Fruit fly (Drosophila melanogaster) whole organism, prepupa: ENCODE results near the gene CG5149.
A peak's percentile ranks its signal among the peaks of the same experiment; 100 is the strongest.

Source experiments
- CG10631 ChIP-seq: fragments of 200-800 bp; sonication (Bioruptor generic); optimal IDR thresholded peaks from 2 replicates; lab custom pipeline; 2016; ENCODE audit warnings: missing biosample characterization, missing genetic modification characterization
- CG10669 ChIP-seq: fragments of 200-800 bp; sonication (Bioruptor generic); optimal IDR thresholded peaks from 3 replicates; lab custom pipeline; 2018; ENCODE audit warnings: missing biosample characterization, mild to moderate bottlenecking, missing genetic modification characterization, moderate library complexity
- CG11294 ChIP-seq: fragments of 200-800 bp; sonication (Bioruptor generic); IDR thresholded peaks from 2 replicates; pipeline ENCODE4 v1.3.6; 2022; ENCODE audit warnings: missing biosample characterization, missing genetic modification characterization
- CG11762 ChIP-seq: fragments of 200-800 bp; sonication (Bioruptor generic); optimal IDR thresholded peaks from 3 replicates; lab custom pipeline; 2016; ENCODE audit warnings: missing biosample characterization, missing genetic modification characterization; ENCODE audit not compliant: insufficient read depth
- CG11902 ChIP-seq: fragments of 200-800 bp; sonication (Bioruptor generic); optimal IDR thresholded peaks from 3 replicates; lab custom pipeline; 2016; ENCODE audit warnings: missing biosample characterization, missing genetic modification characterization
- CG1621 ChIP-seq: fragments of 200-800 bp; sonication (Bioruptor generic); optimal IDR thresholded peaks from 3 replicates; lab custom pipeline; 2018; ENCODE audit warnings: missing biosample characterization, mild to moderate bottlenecking, missing genetic modification characterization
- CG3032 ChIP-seq: fragments of 200-800 bp; optimal IDR thresholded peaks from 2 replicates; lab custom pipeline; 2019; ENCODE audit warnings: missing biosample characterization, mild to moderate bottlenecking, missing genetic modification characterization, moderate library complexity
- CG31627 ChIP-seq: fragments of 200-800 bp; sonication (Bioruptor generic); optimal IDR thresholded peaks from 3 replicates; lab custom pipeline; 2016; ENCODE audit warnings: missing biosample characterization, missing genetic modification characterization
- CG32006 ChIP-seq: fragments of 200-800 bp; sonication (Bioruptor generic); optimal IDR thresholded peaks from 3 replicates; lab custom pipeline; 2017; ENCODE audit warnings: missing biosample characterization, mild to moderate bottlenecking, missing genetic modification characterization
- CG34406 ChIP-seq: fragments of 200-800 bp; sonication (Bioruptor generic); optimal IDR thresholded peaks from 3 replicates; lab custom pipeline; 2016; ENCODE audit warnings: missing biosample characterization, missing genetic modification characterization
- CG3919 ChIP-seq: fragments of 200-800 bp; sonication (Bioruptor generic); optimal IDR thresholded peaks from 3 replicates; lab custom pipeline; 2016; ENCODE audit warnings: missing biosample characterization, missing genetic modification characterization
- CG6163 ChIP-seq: fragments of 200-800 bp; sonication (Bioruptor generic); IDR thresholded peaks from 3 replicates; pipeline ENCODE4 v1.3.6; 2022; ENCODE audit warnings: missing biosample characterization, missing genetic modification characterization
- CG6276 ChIP-seq: fragments of 200-800 bp; sonication (Bioruptor generic); optimal IDR thresholded peaks from 2 replicates; lab custom pipeline; 2017; ENCODE audit warnings: missing biosample characterization, mild to moderate bottlenecking, missing genetic modification characterization
- CG6792 ChIP-seq: fragments of 200-800 bp; sonication (Bioruptor generic); optimal IDR thresholded peaks from 3 replicates; lab custom pipeline; 2016; ENCODE audit warnings: missing biosample characterization, missing genetic modification characterization
- CG6808 ChIP-seq: fragments of 200-800 bp; sonication (Bioruptor generic); optimal IDR thresholded peaks from 3 replicates; lab custom pipeline; 2017; ENCODE audit warnings: missing biosample characterization, missing genetic modification characterization, mild to moderate bottlenecking, moderate library complexity, missing genetic modification reagents
- CG6854 ChIP-seq: fragments of 200-800 bp; sonication (Bioruptor generic); optimal IDR thresholded peaks from 2 replicates; lab custom pipeline; 2017; ENCODE audit warnings: missing biosample characterization, mild to moderate bottlenecking, missing genetic modification characterization
- CG8319 ChIP-seq: fragments of 200-800 bp; sonication (Bioruptor generic); optimal IDR thresholded peaks from 3 replicates; lab custom pipeline; 2016; ENCODE audit warnings: missing biosample characterization, missing genetic modification characterization
- CG8632 ChIP-seq: fragments of 200-800 bp; sonication (Bioruptor generic); optimal IDR thresholded peaks from 3 replicates; lab custom pipeline; 2016; ENCODE audit warnings: missing biosample characterization, missing genetic modification characterization
- CG9139 ChIP-seq: fragments of 200-800 bp; sonication (Bioruptor generic); optimal IDR thresholded peaks from 3 replicates; lab custom pipeline; 2017; ENCODE audit warnings: missing biosample characterization, mild to moderate bottlenecking, missing genetic modification characterization
- Eip75B ChIP-seq: fragments of 200-800 bp; sonication (Bioruptor generic); optimal IDR thresholded peaks from 3 replicates; lab custom pipeline; 2016; ENCODE audit warnings: missing biosample characterization, missing genetic modification characterization
- Eip78C ChIP-seq: fragments of 200-800 bp; sonication (Bioruptor generic); peaks from one replicate; lab custom pipeline; 2016; ENCODE audit warnings: missing biosample characterization, missing genetic modification characterization
- Eip93F ChIP-seq: fragments of 200-800 bp; sonication (Bioruptor generic); optimal IDR thresholded peaks from 2 replicates; lab custom pipeline; 2016; ENCODE audit warnings: missing biosample characterization, mild to moderate bottlenecking, missing genetic modification characterization
- Ets21C ChIP-seq: fragments of 200-800 bp; sonication (Bioruptor generic); optimal IDR thresholded peaks from 3 replicates; lab custom pipeline; 2016; ENCODE audit warnings: missing biosample characterization, missing genetic modification characterization
- Gug ChIP-seq: fragments of 200-800 bp; sonication (Bioruptor generic); IDR thresholded peaks from 2 replicates; pipeline ENCODE4 v1.3.6; 2022; ENCODE audit warnings: missing biosample characterization, missing genetic modification characterization
- Hr38 ChIP-seq: sonication (Bioruptor generic); optimal IDR thresholded peaks from 2 replicates; lab custom pipeline; 2016; ENCODE audit warnings: missing biosample characterization, missing genetic modification characterization
- Hr4 ChIP-seq: fragments of 200-800 bp; sonication (Bioruptor generic); optimal IDR thresholded peaks from 3 replicates; lab custom pipeline; 2016; ENCODE audit warnings: missing biosample characterization, missing genetic modification characterization
- Lpt ChIP-seq: fragments of 200-800 bp; sonication (Bioruptor generic); optimal IDR thresholded peaks from 3 replicates; lab custom pipeline; 2016; ENCODE audit warnings: missing biosample characterization, missing genetic modification characterization
- Met ChIP-seq: fragments of 200-800 bp; sonication (Bioruptor generic); optimal IDR thresholded peaks from 3 replicates; lab custom pipeline; 2016; ENCODE audit warnings: missing biosample characterization, missing genetic modification characterization
- OdsH ChIP-seq: fragments of 200-800 bp; sonication (Bioruptor generic); optimal IDR thresholded peaks from 3 replicates; lab custom pipeline; 2016; ENCODE audit warnings: missing biosample characterization, missing genetic modification characterization
- Smox ChIP-seq: fragments of 200-800 bp; sonication (Bioruptor generic); optimal IDR thresholded peaks from 3 replicates; lab custom pipeline; 2016; ENCODE audit warnings: missing biosample characterization, missing genetic modification characterization
- Sox14 ChIP-seq: fragments of 200-800 bp; sonication (Bioruptor generic); optimal IDR thresholded peaks from 3 replicates; lab custom pipeline; 2016; ENCODE audit warnings: missing biosample characterization, missing genetic modification characterization
- Sox15 ChIP-seq: fragments of 200-800 bp; sonication (Bioruptor generic); optimal IDR thresholded peaks from 3 replicates; lab custom pipeline; 2016; ENCODE audit warnings: missing biosample characterization, missing genetic modification characterization
- achi ChIP-seq: fragments of 200-800 bp; sonication (Bioruptor generic); optimal IDR thresholded peaks from 3 replicates; lab custom pipeline; 2016; ENCODE audit warnings: missing biosample characterization, missing genetic modification characterization
- acj6 ChIP-seq: fragments of 200-800 bp; sonication (Bioruptor generic); optimal IDR thresholded peaks from 3 replicates; lab custom pipeline; 2016; ENCODE audit warnings: missing biosample characterization, missing genetic modification characterization
- cyc ChIP-seq: fragments of 200-800 bp; sonication (Bioruptor generic); optimal IDR thresholded peaks from 3 replicates; lab custom pipeline; 2016; ENCODE audit warnings: missing biosample characterization, missing genetic modification characterization
- dsx ChIP-seq: fragments of 200-800 bp; optimal IDR thresholded peaks from 3 replicates; lab custom pipeline; 2019; ENCODE audit warnings: missing biosample characterization, mild to moderate bottlenecking, missing genetic modification characterization, moderate library complexity; ENCODE audit not compliant: poor library complexity, severe bottlenecking
- eg ChIP-seq: fragments of 200-800 bp; sonication (Bioruptor generic); IDR thresholded peaks from 3 replicates; pipeline ENCODE4 v1.3.6; 2022; ENCODE audit warnings: missing biosample characterization, missing genetic modification characterization
- esn ChIP-seq: fragments of 200-800 bp; sonication (Bioruptor generic); optimal IDR thresholded peaks from 2 replicates; lab custom pipeline; 2016; ENCODE audit warnings: missing biosample characterization, mild to moderate bottlenecking, missing genetic modification characterization, moderate library complexity
- fd59A ChIP-seq: fragments of 200-800 bp; sonication (Bioruptor generic); optimal IDR thresholded peaks from 2 replicates; lab custom pipeline; 2017; ENCODE audit warnings: missing biosample characterization, mild to moderate bottlenecking, missing genetic modification characterization, missing genetic modification reagents
- fkh ChIP-seq: fragments of 200-800 bp; sonication (Bioruptor generic); optimal IDR thresholded peaks from 3 replicates; lab custom pipeline; 2017; ENCODE audit warnings: missing biosample characterization, mild to moderate bottlenecking, missing genetic modification characterization, moderate library complexity
- lz ChIP-seq: fragments of 200-800 bp; sonication (Bioruptor generic); optimal IDR thresholded peaks from 3 replicates; lab custom pipeline; 2016; ENCODE audit warnings: missing biosample characterization, missing genetic modification characterization
- pdm3 ChIP-seq: fragments of 200-800 bp; sonication (Bioruptor generic); optimal IDR thresholded peaks from 3 replicates; lab custom pipeline; 2016; ENCODE audit warnings: missing biosample characterization, missing genetic modification characterization
- salr ChIP-seq, 2 experiments: fragments of 200-800 bp; sonication (Bioruptor generic); optimal IDR thresholded peaks; 3 replicates each; lab custom pipeline; 2016 to 2018; ENCODE audit warnings: missing biosample characterization in 2 of 2, missing genetic modification characterization in 2 of 2, mild to moderate bottlenecking in 1 of 2
- spab ChIP-seq: fragments of 200-800 bp; sonication (Bioruptor generic); optimal IDR thresholded peaks from 2 replicates; lab custom pipeline; 2017; ENCODE audit warnings: missing biosample characterization, mild to moderate bottlenecking, missing genetic modification characterization, missing genetic modification reagents
- ss ChIP-seq, 2 experiments: fragments of 200-800 bp; sonication (Bioruptor generic); optimal IDR thresholded peaks; 2 replicates in 1 of 2; 3 replicates in 1 of 2; lab custom pipeline; 2017 to 2018; ENCODE audit warnings: mild to moderate bottlenecking in 2 of 2, missing biosample characterization in 2 of 2, missing genetic modification characterization in 2 of 2, moderate library complexity in 1 of 2
- svp ChIP-seq: fragments of 200-800 bp; sonication (Bioruptor generic); peaks from one replicate; lab custom pipeline; 2016; ENCODE audit warnings: missing biosample characterization, missing genetic modification characterization
- topi ChIP-seq: fragments of 200-800 bp; sonication (Bioruptor generic); optimal IDR thresholded peaks from 3 replicates; lab custom pipeline; 2016; ENCODE audit warnings: missing biosample characterization, missing genetic modification characterization

CG5149 gene

DNA sequence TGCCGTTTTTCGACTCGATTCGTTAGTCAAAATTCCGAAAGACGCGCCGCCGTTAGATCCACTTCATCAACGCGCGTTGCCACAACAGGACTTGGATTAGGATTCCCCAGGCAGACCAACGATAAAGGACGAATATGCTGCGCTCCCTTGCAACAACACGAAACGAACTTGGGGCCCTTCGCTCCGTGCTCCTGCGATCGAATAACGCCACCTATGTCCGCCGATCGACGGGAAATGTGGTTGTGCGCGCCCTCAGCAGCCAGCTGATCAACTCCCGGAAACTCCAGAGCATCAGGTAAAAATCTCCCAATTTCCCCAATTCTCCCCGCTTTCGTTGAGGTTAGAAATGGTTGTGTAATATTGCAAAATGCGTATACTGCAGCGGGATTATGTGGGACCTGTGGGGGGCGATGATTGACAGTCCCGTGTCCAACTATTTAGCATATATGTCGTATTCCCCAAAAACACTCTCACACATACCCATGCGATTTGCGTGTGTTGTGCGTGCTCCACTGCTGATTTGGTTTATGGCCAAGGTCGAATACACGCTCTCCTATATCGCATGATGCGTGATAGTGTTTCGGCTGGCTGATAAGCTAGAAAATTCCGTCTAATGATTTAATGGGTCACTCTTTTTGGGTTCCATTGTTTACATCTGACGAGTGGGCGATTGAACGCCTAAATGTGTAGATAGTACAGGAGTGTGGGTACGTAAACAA is 39.2 kb upstream of the CG5149 start:
- no peak for TF ChIP-seq acj6 (GFP tag; lab: Kevin White, UChicago)
- no peak for TF ChIP-seq Eip75B (GFP tag; lab: Kevin White, UChicago)
- TF ChIP-seq fd59A (GFP tag; lab: Kevin White, UChicago) = no peak
- no peak for TF ChIP-seq lz (GFP tag; lab: Kevin White, UChicago)
- no peak for TF ChIP-seq CG6276 (GFP tag; lab: Kevin White, UChicago)
- TF ChIP-seq CG6163 (GFP tag; lab: Robert Waterston, UW) = no peak
- TF ChIP-seq fkh = peak; percentile 61

DNA sequence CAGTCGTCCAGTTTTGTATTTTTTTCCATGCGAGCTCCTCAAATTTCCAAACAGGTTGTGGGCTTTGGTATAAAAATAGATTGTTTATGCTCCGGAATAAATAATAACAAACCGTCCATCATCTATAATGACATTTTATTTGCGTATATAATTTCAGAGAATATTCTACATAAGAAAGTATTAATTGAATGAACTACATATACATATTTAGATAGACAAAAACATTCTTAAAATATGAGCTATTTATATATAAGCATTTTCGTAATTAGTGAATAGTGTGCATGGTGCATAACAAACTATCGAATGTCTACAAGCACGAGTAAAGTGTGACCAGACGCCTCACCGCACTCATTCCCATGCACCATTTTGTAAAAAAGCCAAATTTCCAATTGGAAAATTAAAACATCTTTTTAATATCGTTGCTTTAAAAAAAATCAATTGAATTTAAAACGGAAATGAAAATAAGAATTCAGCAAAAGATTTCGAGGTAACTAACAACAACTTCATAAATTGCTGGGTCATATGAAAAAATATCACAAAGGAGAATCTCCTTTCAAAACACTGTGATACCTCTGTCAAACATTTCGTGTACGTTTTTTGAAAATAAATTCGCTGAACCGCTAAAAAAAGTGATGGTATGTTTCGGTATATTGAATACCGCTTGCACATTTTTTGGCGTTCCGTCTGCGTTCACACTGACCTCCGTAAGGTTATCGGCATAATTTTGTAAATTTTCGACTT is 38.4 kb upstream of the CG5149 start, which contains the start of gene muc:
TSS of gene muc (plus strand) at position 541 of the 741 bp plus-strand sequence.
- TF ChIP-seq spab (GFP tag; lab: Kevin White, UChicago) = no peak
- TF ChIP-seq Gug (GFP tag; lab: Robert Waterston, UW) = no peak
- TF ChIP-seq Sox15 = peak; percentile 14
- peak; percentile 31 for TF ChIP-seq esn (GFP tag; lab: Kevin White, UChicago)
- TF ChIP-seq CG3032 = peak; percentile 39
- peak in 1 of 2 experiments; percentile 8 for TF ChIP-seq salr (GFP tag; optimal IDR thresholded peaks at IDR 0.05; lab: Kevin White, UChicago)
- no peak for TF ChIP-seq CG8319 (GFP tag; lab: Kevin White, UChicago)
- TF ChIP-seq Hr38 = no peak
- no peak for TF ChIP-seq CG1621 (tag; lab: Kevin White, UChicago)
- TF ChIP-seq achi (GFP tag; lab: Kevin White, UChicago) = no peak
- no peak for TF ChIP-seq CG8632 (GFP tag; lab: Kevin White, UChicago)
- peak; percentile 59 for TF ChIP-seq Smox
- no peak for TF ChIP-seq OdsH (GFP tag; lab: Kevin White, UChicago)
- peak; percentile 27 for TF ChIP-seq CG3919 (GFP tag; lab: Kevin White, UChicago)
- peak; percentile 96 for TF ChIP-seq svp (GFP tag; lab: Kevin White, UChicago)
- no peak for TF ChIP-seq CG11294 (GFP tag; lab: Robert Waterston, UW)
- no peak for TF ChIP-seq Hr4 (GFP tag; lab: Kevin White, UChicago)
- peak; percentile 34 for TF ChIP-seq Met (GFP tag; lab: Kevin White, UChicago)
- no peak for TF ChIP-seq fd59A (GFP tag; lab: Kevin White, UChicago)
- TF ChIP-seq eg (GFP tag; lab: Robert Waterston, UW) = peak; percentile 42; the same call in 2 of the 3 replicates
- no peak for TF ChIP-seq CG9139 (GFP tag; lab: Kevin White, UChicago)
- TF ChIP-seq CG10669 (GFP tag; lab: Kevin White, UChicago) = peak; percentile 2
- peak; percentile 69 for TF ChIP-seq Eip78C (GFP tag; lab: Kevin White, UChicago)
- TF ChIP-seq dsx (GFP tag; lab: Kevin White, UChicago) = peak; percentile 13
- peak; percentile 3 for TF ChIP-seq topi (GFP tag; lab: Kevin White, UChicago)
- peak; percentile 5 for TF ChIP-seq CG6792
- TF ChIP-seq Eip93F (GFP tag; lab: Kevin White, UChicago) = peak; percentile 1
- TF ChIP-seq pdm3 (GFP tag; lab: Kevin White, UChicago) = peak; percentile 9
- no peak for TF ChIP-seq CG6854
- TF ChIP-seq acj6 (GFP tag; lab: Kevin White, UChicago) = no peak
- no peak for TF ChIP-seq Lpt (GFP tag; lab: Kevin White, UChicago)
- peak; percentile 60 for TF ChIP-seq CG31627 (GFP tag; lab: Kevin White, UChicago)
- TF ChIP-seq cyc = peak; percentile 0
- TF ChIP-seq fkh = no peak
- no peak for TF ChIP-seq CG6808 (GFP tag; lab: Kevin White, UChicago)
- TF ChIP-seq CG10631 (GFP tag; lab: Kevin White, UChicago) = peak; percentile 19
- peak; percentile 38 for TF ChIP-seq Ets21C (GFP tag; lab: Kevin White, UChicago)
- no peak for TF ChIP-seq CG11762 (GFP tag; lab: Kevin White, UChicago)
- TF ChIP-seq CG6163 (GFP tag; lab: Robert Waterston, UW) = no peak
- no peak for TF ChIP-seq CG11902 (GFP tag; lab: Kevin White, UChicago)
- TF ChIP-seq CG34406 (GFP tag; lab: Kevin White, UChicago) = peak; percentile 18
- TF ChIP-seq CG32006 (GFP tag; lab: Kevin White, UChicago) = peak; percentile 27
- no peak for TF ChIP-seq ss (GFP tag; optimal IDR thresholded peaks at IDR 0.05; lab: Kevin White, UChicago)
- TF ChIP-seq lz (GFP tag; lab: Kevin White, UChicago) = peak; percentile 51
- TF ChIP-seq Sox14 (GFP tag; lab: Kevin White, UChicago) = peak; percentile 38
